Worm (Caenorhabditis elegans): ENCODE results near the gene clec-232.

DNA sequence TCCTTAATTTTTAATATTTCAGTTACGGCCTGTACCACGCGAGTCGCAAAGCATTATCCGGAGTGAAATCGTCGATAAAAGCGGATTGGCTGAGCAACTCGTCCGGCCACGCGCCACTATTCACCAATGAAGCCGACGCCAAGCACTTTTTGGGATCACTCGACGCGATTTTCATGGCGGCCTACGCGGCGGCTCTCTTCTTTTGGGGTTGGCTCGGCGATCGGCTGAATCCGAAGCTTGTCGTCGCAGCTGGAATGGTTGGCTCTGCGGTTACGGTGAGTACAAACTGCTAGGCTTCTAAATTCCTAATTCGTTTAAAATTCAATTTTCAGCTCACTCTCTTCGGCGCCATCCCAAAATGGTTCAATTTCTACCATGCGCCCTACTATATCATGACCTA is 49.0 kb downstream of the clec-232 start:
- TF ChIP-seq ets-7 (tag; optimal IDR thresholded peaks at IDR 0.05) (no peak), flt-1 (GFP tag; IDR thresholded peaks at IDR 0.05) (no peak), F13C5.2 (tag; optimal IDR thresholded peaks at IDR 0.05) (no peak), ama-1 (optimal IDR thresholded peaks at IDR 0.05) (no peak), aly-1 (tag; optimal IDR thresholded peaks at IDR 0.05) (no peak)

Measured in whole organism, early embryonic.